Worm (Caenorhabditis elegans) whole organism, mixed stage, embryonic: ENCODE measurements around the gene M04G7.5.

ENCODE experiments used
- elt-3 ChIP-seq: fragments of 150-350 bp; optimal IDR thresholded peaks from 2 replicates; lab custom pipeline; 2014; ENCODE audit warnings: missing biosample characterization, missing genetic modification characterization
- snpc-4 ChIP-seq: fragments of 150-350 bp; optimal IDR thresholded peaks from 2 replicates; lab custom pipeline; 2014; ENCODE audit warnings: missing biosample characterization, missing genetic modification characterization
- unc-62 ChIP-seq: fragments of 150-350 bp; optimal IDR thresholded peaks from 2 replicates; lab custom pipeline; 2014; ENCODE audit warnings: missing biosample characterization, missing genetic modification reagents, missing genetic modification characterization

- no peak for TF ChIP-seq snpc-4 (tag; lab: Kevin White, UChicago)
- no peak for TF ChIP-seq elt-3 (tag; lab: Kevin White, UChicago)
- no peak for TF ChIP-seq unc-62
Measured at ce11 chrIV:484004-484403, 29.1 kb downstream of the M04G7.5 start.
